Worm (Caenorhabditis elegans) whole organism, L1 larva: ENCODE measurements around the gene mihp-2.

Experiments used
- aly-2 ChIP-seq: fragments of 150-350 bp; optimal IDR thresholded peaks from 2 replicates; lab custom pipeline; 2014; ENCODE audit warnings: missing biosample characterization, missing genetic modification characterization
- blmp-1 ChIP-seq: fragments of 150-350 bp; optimal IDR thresholded peaks from 2 replicates; lab custom pipeline; 2014; ENCODE audit warnings: missing biosample characterization, missing genetic modification characterization
- ceh-8 ChIP-seq: fragments of 200-800 bp; sonication (Bioruptor generic); optimal IDR thresholded peaks from 2 replicates; lab custom pipeline; 2018; ENCODE audit warnings: mild to moderate bottlenecking, missing genetic modification characterization, moderate library complexity, missing compliant biosample characterization
- fkh-8 ChIP-seq: sonication (generic microtip); optimal IDR thresholded peaks from 2 replicates; lab custom pipeline; 2016; ENCODE audit warnings: mild to moderate bottlenecking, missing genetic modification characterization, missing compliant biosample characterization
- fos-1 ChIP-seq: fragments of 150-350 bp; optimal IDR thresholded peaks from 2 replicates; lab custom pipeline; 2014; ENCODE audit warnings: missing biosample characterization, missing genetic modification characterization
- lir-3 ChIP-seq: sonication (generic microtip); optimal IDR thresholded peaks from 2 replicates; lab custom pipeline; 2016; ENCODE audit warnings: mild to moderate bottlenecking, missing genetic modification characterization, moderate library complexity, missing compliant biosample characterization; ENCODE audit not compliant: poor library complexity
- nhr-12 ChIP-seq: sonication (generic microtip); optimal IDR thresholded peaks from 2 replicates; lab custom pipeline; 2017; ENCODE audit warnings: missing biosample characterization, missing genetic modification characterization
- nhr-237 ChIP-seq: fragments of 150-350 bp; optimal IDR thresholded peaks from 2 replicates; lab custom pipeline; 2014; ENCODE audit warnings: missing biosample characterization, missing genetic modification characterization
- skn-1 ChIP-seq: fragments of 150-350 bp; optimal IDR thresholded peaks from 2 replicates; lab custom pipeline; 2014; ENCODE audit warnings: missing biosample characterization, missing genetic modification characterization
- unc-62 ChIP-seq: fragments of 150-350 bp; optimal IDR thresholded peaks from 2 replicates; lab custom pipeline; 2014; ENCODE audit warnings: missing biosample characterization, missing genetic modification reagents, missing genetic modification characterization
- unc-98 ChIP-seq: fragments of 200-800 bp; sonication (Bioruptor generic); IDR thresholded peaks from 2 replicates; pipeline ENCODE4 v1.3.6; 2022; ENCODE audit warnings: missing genetic modification characterization, missing compliant biosample characterization

ce11 chrV:18931279-18931678 is 27.7 kb downstream of the mihp-2 start, which contains the start of gene ptr-22:
- no peak for TF ChIP-seq nhr-237 (tag; lab: Kevin White, UChicago)
- no peak for TF ChIP-seq ceh-8 (GFP tag; lab: Kevin White, UChicago)
- no peak for TF ChIP-seq unc-98
- no peak for TF ChIP-seq aly-2 (tag; lab: Kevin White, UChicago)
- no peak for TF ChIP-seq nhr-12 (tag; lab: Kevin White, UChicago)
- TF ChIP-seq skn-1 (tag; lab: Kevin White, UChicago): no peak
- TF ChIP-seq fos-1 (tag; lab: Kevin White, UChicago): no peak
- no peak for TF ChIP-seq lir-3 (tag; lab: Kevin White, UChicago)
- no peak for TF ChIP-seq fkh-8 (tag; lab: Kevin White, UChicago)
- no peak for TF ChIP-seq unc-62 (GFP tag; lab: Kevin White, UChicago)
- no peak for TF ChIP-seq blmp-1 (tag; lab: Kevin White, UChicago)
